Worm (Caenorhabditis elegans) whole organism, dauer: ENCODE results near the gene C06E4.5.
"Not testable (repeated sequence)": the region's sequence is repeated elsewhere in the genome, so short reads cannot be mapped to it uniquely, and the experiment has no call there.

Source experiments
- unc-62 ChIP-seq: sonication (generic microtip); optimal IDR thresholded peaks from 2 replicates; lab custom pipeline; 2017; ENCODE audit warnings: missing biosample characterization, missing genetic modification reagents, missing genetic modification characterization

The C06E4.5 gene

ce11 chrIV:7254690-7255089, at the start of gene C06E4.5:
Gene C06E4.5 (plus strand): TSS chrIV:7254990.
- TF ChIP-seq unc-62 (GFP tag; lab: Kevin White, UChicago) = not testable (repeated sequence)

ce11 chrIV:7205969-7206368, 48.8 kb upstream of the C06E4.5 start, which contains the start of gene kcc-1:
Gene kcc-1 (plus strand): TSS chrIV:7206269.
- TF ChIP-seq unc-62 (GFP tag; lab: Kevin White, UChicago) = no peak

DNA sequence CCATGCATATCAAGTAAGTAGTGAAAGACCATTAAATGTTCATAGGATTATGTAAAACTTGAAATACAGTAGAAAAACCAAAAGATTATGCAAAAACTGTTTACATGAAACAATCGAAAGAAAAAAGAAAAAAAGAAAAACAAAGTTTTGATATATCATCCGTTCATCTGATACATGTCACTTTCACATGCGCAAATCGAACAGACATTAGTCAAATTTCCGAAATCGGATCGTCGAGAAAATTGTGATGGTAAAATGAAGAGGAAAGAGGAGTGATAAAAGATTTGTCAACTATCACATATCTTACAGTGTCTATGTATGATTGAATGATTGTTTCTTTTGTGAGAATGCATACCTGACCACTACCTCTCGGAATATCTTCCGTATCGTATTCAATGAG, 45.8 kb upstream of the C06E4.5 start:
- no peak for TF ChIP-seq unc-62 (GFP tag; lab: Kevin White, UChicago)

DNA sequence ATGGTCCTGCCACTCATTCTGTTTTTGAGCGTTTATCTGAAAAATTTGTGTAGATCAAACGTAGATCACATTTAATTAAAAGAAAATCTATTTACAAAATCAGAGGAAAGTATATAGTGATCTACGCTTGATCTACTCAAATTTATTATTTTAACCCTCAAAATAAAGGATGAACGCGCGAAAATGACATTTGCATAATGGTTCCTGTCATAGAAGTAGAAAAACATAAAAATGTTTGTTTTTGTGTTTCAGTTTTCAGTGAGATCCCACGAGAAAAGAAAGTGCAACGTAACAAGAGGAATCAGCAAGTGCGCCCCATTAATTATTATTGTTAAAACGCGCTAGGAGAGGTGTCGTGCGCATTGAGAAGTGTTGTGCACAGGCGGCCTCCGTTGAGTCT, 43.5 kb upstream of the C06E4.5 start:
- TF ChIP-seq unc-62 (GFP tag; lab: Kevin White, UChicago) = no peak

DNA sequence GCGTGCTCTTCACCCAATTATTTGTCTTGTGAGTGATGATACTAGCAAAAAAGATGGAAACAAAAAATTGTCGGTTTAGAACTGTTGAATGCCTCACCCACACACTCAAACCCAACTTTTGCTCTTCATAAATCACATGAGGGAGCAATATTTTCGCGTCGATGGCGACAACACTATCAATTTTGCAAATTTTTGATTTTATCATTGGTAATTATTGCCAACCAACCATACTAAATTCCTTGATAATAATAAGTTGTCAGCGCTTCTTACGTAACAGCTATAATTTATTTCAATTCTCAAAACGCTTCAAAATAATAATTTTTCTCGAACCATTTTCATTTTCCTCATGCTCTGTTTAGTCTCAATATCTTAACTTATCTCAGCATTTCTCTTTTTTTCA, 42.0 kb upstream of the C06E4.5 start:
- no peak for TF ChIP-seq unc-62 (GFP tag; lab: Kevin White, UChicago)

- TF ChIP-seq unc-62 (GFP tag; lab: Kevin White, UChicago) = no peak
These were observed 38.6 kb upstream of the C06E4.5 start for ce11 chrIV:7216210-7216609.

DNA sequence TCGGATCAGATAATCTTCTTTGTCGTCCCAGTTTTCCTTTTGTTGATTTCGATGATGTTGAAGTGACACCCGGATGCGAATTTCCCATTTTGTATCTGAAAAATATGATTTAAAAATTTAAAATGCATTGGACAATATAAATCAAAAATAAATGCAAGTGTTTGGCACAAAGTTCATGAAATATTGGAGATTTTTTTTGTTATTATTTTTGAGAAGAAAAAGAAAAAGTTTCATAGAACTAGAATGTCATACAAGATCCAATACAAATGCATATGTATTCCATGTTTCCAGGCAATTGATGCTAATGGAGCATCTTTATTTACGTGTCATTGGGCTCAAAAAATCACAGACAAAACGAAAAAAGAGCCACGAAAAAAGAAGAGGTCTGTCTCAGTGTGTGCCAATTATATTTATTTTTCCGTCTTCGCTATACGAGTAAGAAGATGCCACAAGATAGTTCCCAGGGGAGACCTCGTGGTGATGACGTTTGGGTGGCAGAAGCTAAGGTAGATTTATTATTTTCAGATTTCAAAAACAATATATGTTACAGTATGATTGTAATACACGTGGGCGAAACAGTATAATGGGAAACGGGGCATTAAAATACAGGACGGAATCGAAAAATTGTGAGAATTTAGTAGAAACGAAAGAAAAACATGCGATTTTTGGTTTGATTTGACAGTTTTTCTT, 35.2 kb upstream of the C06E4.5 start, which contains the start of the genes glb-23 and R13A1.1:
Gene glb-23, minus strand, starts transcription at position 101 of the 690 bp plus-strand sequence.
Gene R13A1.1, plus strand, starts transcription at position 640 of the 690 bp plus-strand sequence.
- TF ChIP-seq unc-62 (GFP tag; lab: Kevin White, UChicago) = no peak

ce11 chrIV:7222088-7222487, 32.7 kb upstream of the C06E4.5 start:
- TF ChIP-seq unc-62 (GFP tag; lab: Kevin White, UChicago) = no peak

ce11 chrIV:7227072-7227471, 27.7 kb upstream of the C06E4.5 start, which contains the start of gene R13A1.10:
Gene R13A1.10 (minus strand): TSS chrIV:7227172.
- no peak for TF ChIP-seq unc-62 (GFP tag; lab: Kevin White, UChicago)

DNA sequence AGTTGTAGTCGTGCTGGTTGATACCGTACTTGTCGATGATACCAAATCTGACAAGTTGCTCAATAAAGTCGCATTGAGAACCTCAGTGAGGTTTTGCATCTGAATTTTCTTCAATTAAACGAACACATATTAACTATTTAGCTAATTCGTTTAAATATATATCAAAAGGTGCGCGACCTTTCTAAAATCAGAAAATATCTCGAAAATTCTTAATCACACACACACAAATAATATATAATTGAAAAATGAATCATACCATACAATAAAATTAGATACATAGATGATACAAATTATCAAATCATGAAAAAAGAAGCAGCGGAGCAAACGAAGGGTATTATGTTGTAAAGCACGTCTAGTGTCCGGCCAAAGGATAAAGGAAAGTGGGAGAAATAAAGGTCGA, 26.6 kb upstream of the C06E4.5 start, which contains the start of gene D2024.5:
Gene D2024.5, minus strand, starts transcription at position 101 of the 400 bp plus-strand sequence.
- TF ChIP-seq unc-62 (GFP tag; lab: Kevin White, UChicago) = no peak

ce11 chrIV:7230198-7230597, 24.6 kb upstream of the C06E4.5 start, which contains the start of gene cap-1:
Gene cap-1 (minus strand): TSS chrIV:7230223.
- no peak for TF ChIP-seq unc-62 (GFP tag; lab: Kevin White, UChicago)

- no peak for TF ChIP-seq unc-62 (GFP tag; lab: Kevin White, UChicago)
These were observed 23.9 kb upstream of the C06E4.5 start, which contains the start of gene D2024.4 for ce11 chrIV:7230935-7231334. Gene D2024.4 (plus strand): TSS chrIV:7231235.

DNA sequence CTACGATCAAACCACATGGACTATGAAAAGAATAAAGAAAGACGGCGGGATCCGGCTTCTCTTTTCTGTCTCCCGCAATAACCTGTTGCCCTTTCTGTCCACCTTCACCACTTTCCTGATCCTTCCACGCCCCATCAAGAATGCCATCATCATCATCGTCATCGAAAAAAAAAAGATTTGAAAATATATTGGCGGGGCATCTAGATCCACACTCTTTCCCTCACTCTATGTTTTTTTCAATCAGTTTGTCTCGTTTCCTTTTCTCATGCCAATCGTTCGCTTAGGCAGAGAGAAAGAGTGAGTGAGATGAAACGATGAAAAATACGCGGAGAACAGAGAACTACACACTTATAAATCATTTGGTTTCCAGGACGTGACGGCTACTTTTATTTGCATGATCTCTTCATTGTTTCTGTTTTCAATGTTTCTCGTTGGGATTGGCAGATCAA, 21.2 kb upstream of the C06E4.5 start:
- TF ChIP-seq unc-62 (GFP tag; lab: Kevin White, UChicago) = no peak

ce11 chrIV:7234623-7235022, 20.2 kb upstream of the C06E4.5 start:
- no peak for TF ChIP-seq unc-62 (GFP tag; lab: Kevin White, UChicago)

DNA sequence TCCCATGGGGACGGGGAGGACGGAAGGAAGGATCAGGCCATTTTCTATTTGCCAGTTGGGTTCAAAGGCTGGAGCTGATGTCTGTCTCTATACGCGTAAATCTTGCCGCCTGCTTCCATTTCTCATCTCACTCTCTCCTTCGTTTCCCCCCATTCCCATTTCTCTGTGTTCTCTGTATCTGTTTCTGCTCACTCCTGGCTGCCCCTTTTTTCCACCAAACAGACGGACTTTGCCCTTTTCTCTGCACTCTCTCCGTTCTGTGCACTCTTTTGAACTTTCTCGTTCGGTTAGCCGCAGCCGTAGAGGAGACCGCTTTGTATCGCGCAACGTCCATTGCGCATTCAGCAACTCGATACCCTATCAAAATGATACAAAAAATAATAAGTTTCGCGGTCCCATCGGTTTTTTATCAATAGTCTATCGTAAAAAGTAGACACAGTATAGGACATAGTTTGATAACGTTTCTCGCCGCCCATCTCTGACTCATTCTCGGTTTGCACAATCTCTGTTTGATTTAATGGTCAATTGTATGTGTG, 19.3 kb upstream of the C06E4.5 start:
- TF ChIP-seq unc-62 (GFP tag; lab: Kevin White, UChicago) = no peak

DNA sequence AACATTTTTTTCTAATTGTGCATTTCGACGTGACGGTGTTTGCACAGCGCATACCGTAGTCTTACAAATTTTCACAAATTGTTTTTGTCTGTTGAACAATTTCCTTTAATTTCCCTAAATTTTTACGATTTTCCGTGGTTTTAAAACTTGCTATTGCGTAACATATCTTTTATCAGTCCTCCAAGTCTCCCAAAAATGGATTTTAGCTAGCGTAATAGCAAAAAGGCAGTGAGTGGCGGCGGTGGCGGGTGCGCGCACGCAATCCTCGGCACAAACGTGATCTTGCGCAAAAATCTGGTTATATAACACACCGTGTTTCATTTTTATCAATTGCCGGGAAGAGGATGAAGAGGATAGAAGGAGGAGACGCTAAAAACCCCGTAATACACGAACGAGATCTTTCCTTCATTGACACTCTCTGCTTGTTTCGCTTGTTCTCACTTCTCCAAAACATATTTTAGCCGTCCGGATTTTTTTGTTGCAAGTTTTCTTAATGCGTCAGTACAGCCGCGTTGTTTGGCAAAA, 18.5 kb upstream of the C06E4.5 start:
- TF ChIP-seq unc-62 (GFP tag; lab: Kevin White, UChicago) = no peak
